Worm (Caenorhabditis elegans): ENCODE results near the gene Y42H9B.3.

ce11 chrIV:7983021-7983420, 29.2 kb downstream of the Y42H9B.3 start:
- no peak for TF ChIP-seq ttx-3 (tag; optimal IDR thresholded peaks at IDR 0.05)
- TF ChIP-seq ceh-30 (tag; optimal IDR thresholded peaks at IDR 0.05), result no peak
- TF ChIP-seq rnt-1 (tag; optimal IDR thresholded peaks at IDR 0.05), result no peak
- no peak for TF ChIP-seq lin-11 (tag; optimal IDR thresholded peaks at IDR 0.05)
- TF ChIP-seq fkh-10 (GFP tag; optimal IDR thresholded peaks at IDR 0.05), result no peak
- no peak for TF ChIP-seq ceh-6 (GFP tag; optimal IDR thresholded peaks at IDR 0.05)
- TF ChIP-seq pros-1 (tag; optimal IDR thresholded peaks at IDR 0.05), result no peak
- TF ChIP-seq nhr-11 (tag; optimal IDR thresholded peaks at IDR 0.05), result no peak
- TF ChIP-seq tbx-2 (tag; optimal IDR thresholded peaks at IDR 0.05), result no peak
